Worm (Caenorhabditis elegans) whole organism, L4 larva: ENCODE measurements around the gene C08E8.5.

ENCODE experiments used
- F10B5.3 ChIP-seq: sonication (generic microtip); optimal IDR thresholded peaks from 2 replicates; lab custom pipeline; 2016; ENCODE audit warnings: mild to moderate bottlenecking, missing genetic modification characterization, missing compliant biosample characterization
- F49E8.2 ChIP-seq: sonication (generic microtip); optimal IDR thresholded peaks from 2 replicates; lab custom pipeline; 2016; ENCODE audit warnings: missing compliant biosample characterization, mild to moderate bottlenecking, missing genetic modification characterization, borderline replicate concordance
- R02D3.7 ChIP-seq: fragments of 150-350 bp; sonication (generic microtip); optimal IDR thresholded peaks from 3 replicates; lab custom pipeline; 2014; ENCODE audit warnings: missing biosample characterization, missing genetic modification characterization
- Y75B8A.6 ChIP-seq: fragments of 200-800 bp; sonication (Bioruptor generic); IDR thresholded peaks from 2 replicates; pipeline ENCODE4 v1.3.6; 2022; ENCODE audit warnings: missing genetic modification reagents, missing genetic modification characterization, missing compliant biosample characterization
- ZK546.5 ChIP-seq, 2 experiments: sonication (generic microtip); optimal IDR thresholded peaks; 2 replicates each; lab custom pipeline; 2017; ENCODE audit warnings: missing biosample characterization in 2 of 2, missing genetic modification characterization in 2 of 2
- aha-1 ChIP-seq: fragments of 150-350 bp; peaks from one replicate; lab custom pipeline; 2014; ENCODE audit warnings: missing biosample characterization, missing genetic modification characterization
- ceh-28 ChIP-seq: fragments of 150-350 bp; optimal IDR thresholded peaks from 2 replicates; lab custom pipeline; 2014; ENCODE audit warnings: missing biosample characterization, missing genetic modification reagents, missing genetic modification characterization
- ceh-32 ChIP-seq: sonication (generic microtip); optimal IDR thresholded peaks from 2 replicates; lab custom pipeline; 2016; ENCODE audit warnings: mild to moderate bottlenecking, missing genetic modification characterization, missing compliant biosample characterization; ENCODE audit not compliant: poor library complexity
- ceh-44 ChIP-seq: fragments of 200-800 bp; sonication (Bioruptor generic); IDR thresholded peaks from 2 replicates; pipeline ENCODE4 v1.3.6; 2022; ENCODE audit warnings: missing genetic modification reagents, missing genetic modification characterization, missing compliant biosample characterization
- daf-16 ChIP-seq, 3 experiments: sonication (generic microtip); optimal IDR thresholded peaks; 2 replicates each; lab custom pipeline; 2016 to 2017; ENCODE audit warnings: missing genetic modification characterization in 3 of 3, missing genetic modification reagents in 3 of 3, mild to moderate bottlenecking in 2 of 3, missing compliant biosample characterization in 2 of 3, missing biosample characterization in 1 of 3, moderate library complexity in 1 of 3
- dmd-6 ChIP-seq: fragments of 200-800 bp; sonication (Bioruptor generic); IDR thresholded peaks from 2 replicates; pipeline ENCODE4 v1.3.6; 2022; ENCODE audit warnings: missing genetic modification reagents, missing genetic modification characterization, missing compliant biosample characterization
- dmd-8 ChIP-seq: fragments of 200-800 bp; sonication (Bioruptor generic); IDR thresholded peaks from 2 replicates; pipeline ENCODE4 v1.3.6; 2022; ENCODE audit warnings: missing genetic modification characterization, missing compliant biosample characterization
- dpl-1 ChIP-seq: fragments of 150-350 bp; optimal IDR thresholded peaks from 2 replicates; lab custom pipeline; 2014; ENCODE audit warnings: missing biosample characterization, missing genetic modification reagents, missing genetic modification characterization
- duxl-1 ChIP-seq: sonication (generic microtip); optimal IDR thresholded peaks from 2 replicates; lab custom pipeline; 2016; ENCODE audit warnings: mild to moderate bottlenecking, missing genetic modification characterization, moderate library complexity, missing compliant biosample characterization; ENCODE audit not compliant: poor library complexity
- dve-1 ChIP-seq: sonication (generic microtip); optimal IDR thresholded peaks from 2 replicates; lab custom pipeline; 2017; ENCODE audit warnings: antibody characterized with exemption, mild to moderate bottlenecking, missing genetic modification characterization, missing compliant biosample characterization; ENCODE audit not compliant: insufficient read depth
- egl-27 ChIP-seq: sonication (generic microtip); optimal IDR thresholded peaks from 3 replicates; lab custom pipeline; 2017; ENCODE audit warnings: missing biosample characterization, missing genetic modification reagents, missing genetic modification characterization
- gei-8 ChIP-seq: fragments of 200-800 bp; sonication (Bioruptor generic); optimal IDR thresholded peaks from 2 replicates; lab custom pipeline; 2018; ENCODE audit warnings: mild to moderate bottlenecking, missing genetic modification characterization, missing compliant biosample characterization
- hlh-11 ChIP-seq: fragments of 200-800 bp; sonication (Bioruptor generic); optimal IDR thresholded peaks from 2 replicates; lab custom pipeline; 2018; ENCODE audit warnings: mild to moderate bottlenecking, missing genetic modification characterization, missing compliant biosample characterization
- hlh-30 ChIP-seq: sonication (generic microtip); optimal IDR thresholded peaks from 2 replicates; lab custom pipeline; 2017; ENCODE audit warnings: antibody characterized with exemption, mild to moderate bottlenecking, missing genetic modification characterization, missing compliant biosample characterization; ENCODE audit not compliant: insufficient read depth
- lim-7 ChIP-seq: fragments of 200-800 bp; sonication (Bioruptor generic); IDR thresholded peaks from 2 replicates; pipeline ENCODE4 v1.3.6; 2022; ENCODE audit warnings: missing genetic modification characterization, missing compliant biosample characterization
- lin-1 ChIP-seq: fragments of 200-800 bp; sonication (Bioruptor generic); IDR thresholded peaks from 2 replicates; pipeline ENCODE4 v1.3.6; 2022; ENCODE audit warnings: missing genetic modification reagents, missing genetic modification characterization, missing compliant biosample characterization
- lin-13 ChIP-seq: fragments of 150-350 bp; optimal IDR thresholded peaks from 2 replicates; lab custom pipeline; 2014; ENCODE audit warnings: missing biosample characterization, missing genetic modification reagents, missing genetic modification characterization
- lir-3 ChIP-seq: sonication (generic microtip); optimal IDR thresholded peaks from 2 replicates; lab custom pipeline; 2016; ENCODE audit warnings: mild to moderate bottlenecking, missing genetic modification characterization, missing compliant biosample characterization
- lsy-2 ChIP-seq, 2 experiments: fragments of 150-350 bp in 1 of 2; sonication (generic microtip) in 1 of 2; optimal IDR thresholded peaks; 2 replicates each; lab custom pipeline; 2014 to 2017; ENCODE audit warnings: missing biosample characterization in 2 of 2, missing genetic modification characterization in 2 of 2
- madf-9 ChIP-seq: fragments of 200-800 bp; sonication (Bioruptor generic); conservative IDR thresholded peaks from 2 replicates; pipeline ENCODE4 v1.3.6; 2022; ENCODE audit warnings: missing genetic modification reagents, missing genetic modification characterization, missing compliant biosample characterization
- mdt-29 ChIP-seq: fragments of 200-800 bp; sonication (Bioruptor generic); IDR thresholded peaks from 2 replicates; pipeline ENCODE4 v1.3.6; 2022; ENCODE audit warnings: missing genetic modification reagents, missing genetic modification characterization, missing compliant biosample characterization
- mep-1 ChIP-seq: fragments of 150-350 bp; sonication (generic microtip); optimal IDR thresholded peaks from 3 replicates; lab custom pipeline; 2014; ENCODE audit warnings: missing biosample characterization, missing genetic modification characterization
- mes-2 ChIP-seq: sonication (generic microtip); optimal IDR thresholded peaks from 2 replicates; lab custom pipeline; 2016; ENCODE audit warnings: missing genotype, mild to moderate bottlenecking, missing genetic modification characterization, missing compliant biosample characterization; ENCODE audit not compliant: poor library complexity, severe bottlenecking
- mxl-3 ChIP-seq: fragments of 200-800 bp; sonication (Bioruptor generic); optimal IDR thresholded peaks from 2 replicates; lab custom pipeline; 2018; ENCODE audit warnings: mild to moderate bottlenecking, missing genetic modification characterization, missing compliant biosample characterization
- nhr-102 ChIP-seq: sonication (generic microtip); optimal IDR thresholded peaks from 2 replicates; lab custom pipeline; 2016; ENCODE audit warnings: mild to moderate bottlenecking, missing genetic modification characterization, moderate library complexity, missing compliant biosample characterization
- nhr-111 ChIP-seq: fragments of 200-800 bp; sonication (Bioruptor generic); optimal IDR thresholded peaks from 2 replicates; lab custom pipeline; 2018; ENCODE audit warnings: mild to moderate bottlenecking, missing genetic modification characterization, missing compliant biosample characterization
- nhr-237 ChIP-seq: sonication (generic microtip); optimal IDR thresholded peaks from 2 replicates; lab custom pipeline; 2017; ENCODE audit warnings: missing biosample characterization, missing genetic modification characterization
- nhr-28 ChIP-seq: fragments of 150-350 bp; optimal IDR thresholded peaks from 2 replicates; lab custom pipeline; 2014; ENCODE audit warnings: missing biosample characterization, missing genetic modification characterization
- nhr-41 ChIP-seq: fragments of 200-800 bp; sonication (Bioruptor generic); IDR thresholded peaks from 2 replicates; pipeline ENCODE4 v1.3.6; 2022; ENCODE audit warnings: missing genetic modification reagents, missing genetic modification characterization, missing compliant biosample characterization
- nhr-48 ChIP-seq: sonication (generic microtip); optimal IDR thresholded peaks from 2 replicates; lab custom pipeline; 2016; ENCODE audit warnings: mild to moderate bottlenecking, missing genetic modification characterization, missing compliant biosample characterization
- nhr-76 ChIP-seq: fragments of 150-350 bp; optimal IDR thresholded peaks from 2 replicates; lab custom pipeline; 2014; ENCODE audit warnings: missing biosample characterization, missing genetic modification characterization
- nhr-77 ChIP-seq: fragments of 150-350 bp; optimal IDR thresholded peaks from 2 replicates; lab custom pipeline; 2014; ENCODE audit warnings: missing biosample characterization, missing genetic modification characterization
- pha-4 ChIP-seq, 2 experiments: fragments of 150-350 bp in 1 of 2; fragments of 200-800 bp in 1 of 2; sonication (Bioruptor generic) in 1 of 2; IDR thresholded peaks in 1 of 2; optimal IDR thresholded peaks in 1 of 2; 2 replicates each; pipeline versions ENCODE4 v1.3.6 to Lab custom; 2014 to 2022; ENCODE audit warnings: missing genetic modification characterization in 2 of 2, missing genetic modification reagents in 2 of 2, missing biosample characterization in 1 of 2, missing compliant biosample characterization in 1 of 2
- php-3 ChIP-seq: fragments of 200-800 bp; sonication (Bioruptor generic); IDR thresholded peaks from 2 replicates; pipeline ENCODE4 v1.3.6; 2022; ENCODE audit warnings: missing genetic modification reagents, missing genetic modification characterization, missing compliant biosample characterization
- pqm-1 ChIP-seq: sonication (generic microtip); optimal IDR thresholded peaks from 2 replicates; lab custom pipeline; 2017; ENCODE audit warnings: missing biosample characterization, missing genetic modification characterization
- sdz-12 ChIP-seq: fragments of 200-800 bp; sonication (Bioruptor generic); optimal IDR thresholded peaks from 2 replicates; lab custom pipeline; 2018; ENCODE audit warnings: mild to moderate bottlenecking, missing genetic modification characterization, missing compliant biosample characterization
- skn-1 ChIP-seq: fragments of 150-350 bp; optimal IDR thresholded peaks from 2 replicates; lab custom pipeline; 2014; ENCODE audit warnings: missing biosample characterization, missing genetic modification characterization
- snpc-4 ChIP-seq: fragments of 150-350 bp; optimal IDR thresholded peaks from 2 replicates; lab custom pipeline; 2014; ENCODE audit warnings: missing biosample characterization, missing genetic modification characterization
- unc-130 ChIP-seq: sonication (generic microtip); optimal IDR thresholded peaks from 2 replicates; lab custom pipeline; 2016; ENCODE audit warnings: missing genetic modification reagents, missing genetic modification characterization, missing compliant biosample characterization
- unc-62 ChIP-seq, 3 experiments: fragments of 150-350 bp in 1 of 3; sonication (generic microtip); optimal IDR thresholded peaks in 2 of 3; peaks in 1 of 3; 1 replicate in 1 of 3; 2 replicates in 2 of 3; lab custom pipeline; 2014 to 2017; ENCODE audit warnings: missing biosample characterization in 3 of 3, missing genetic modification characterization in 3 of 3, missing genetic modification reagents in 3 of 3, missing genotype in 1 of 3
- zag-1 ChIP-seq: fragments of 150-350 bp; optimal IDR thresholded peaks from 2 replicates; lab custom pipeline; 2014; ENCODE audit warnings: missing biosample characterization, missing genetic modification characterization
- ztf-7 ChIP-seq: fragments of 150-350 bp; optimal IDR thresholded peaks from 2 replicates; lab custom pipeline; 2014; ENCODE audit warnings: missing biosample characterization, missing genetic modification characterization

The C08E8.5 gene

ce11 chrV:18350046-18350445 lies 9.7 kb downstream of the C08E8.5 start, which contains the start of gene C08E8.3:
TSS of gene C08E8.3 (plus strand) at chrV:18350129.
- peak in 1 of 2 experiments; percentile 81 for TF ChIP-seq unc-62 (GFP tag; optimal IDR thresholded peaks at IDR 0.05 in 1 of 2; lab: Kevin White, UChicago)
- TF ChIP-seq unc-62 (tag; optimal IDR thresholded peaks at IDR 0.05; lab: Kevin White, UChicago) = no peak
- no peak for TF ChIP-seq dmd-8 (GFP tag; lab: Robert Waterston, UW)
- TF ChIP-seq nhr-76 (tag; lab: Kevin White, UChicago) = no peak
- no peak for TF ChIP-seq skn-1 (tag; lab: Kevin White, UChicago)

- TF ChIP-seq snpc-4 (tag; lab: Kevin White, UChicago) = no peak
- TF ChIP-seq aha-1 (tag; lab: Kevin White, UChicago) = peak; percentile 80
- TF ChIP-seq egl-27 = no peak
- TF ChIP-seq dmd-8 (GFP tag; lab: Robert Waterston, UW) = no peak
- no peak for TF ChIP-seq sdz-12 (GFP tag; lab: Kevin White, UChicago)
- peak; percentile 100 for TF ChIP-seq nhr-28 (tag; lab: Kevin White, UChicago)
- no peak for TF ChIP-seq zag-1 (tag; lab: Kevin White, UChicago)
- TF ChIP-seq madf-9 (GFP tag; lab: Robert Waterston, UW) = no peak
- TF ChIP-seq lin-1 = peak; percentile 96
- no peak for TF ChIP-seq Y75B8A.6 (GFP tag; lab: Robert Waterston, UW)
- TF ChIP-seq unc-130 (GFP tag; lab: Kevin White, UChicago) = no peak
- peak; percentile 36; the same call in 1 of the 2 replicates for TF ChIP-seq nhr-41 (GFP tag; lab: Robert Waterston, UW)
- TF ChIP-seq lir-3 (tag; lab: Kevin White, UChicago) = no peak
- peak; percentile 77 for TF ChIP-seq lin-13 (GFP tag; lab: Kevin White, UChicago)
- peak; percentile 57; the same call in 1 of the 2 replicates for TF ChIP-seq pha-4 (GFP tag; IDR thresholded peaks at IDR 0.05; lab: Robert Waterston, UW)
- TF ChIP-seq pha-4 (tag; optimal IDR thresholded peaks at IDR 0.05; lab: Kevin White, UChicago) = no peak
- peak in 1 of 2 experiments; percentile 72 for TF ChIP-seq daf-16 (GFP tag; optimal IDR thresholded peaks at IDR 0.05; lab: Kevin White, UChicago)
- peak; percentile 99 for TF ChIP-seq daf-16 (tag; optimal IDR thresholded peaks at IDR 0.05; lab: Kevin White, UChicago)
- peak; percentile 97 for TF ChIP-seq hlh-11 (tag; lab: Kevin White, UChicago)
- no peak for TF ChIP-seq ceh-44 (GFP tag; lab: Robert Waterston, UW)
- TF ChIP-seq nhr-76 (tag; lab: Kevin White, UChicago) = peak; percentile 13
- TF ChIP-seq dve-1 (tag; lab: Kevin White, UChicago) = peak; percentile 99
- peak; percentile 100 for TF ChIP-seq dmd-6
- peak; percentile 12 for TF ChIP-seq dpl-1
- peak in 1 of 2 experiments; percentile 81 for TF ChIP-seq lsy-2 (tag; optimal IDR thresholded peaks at IDR 0.05; lab: Kevin White, UChicago)
- TF ChIP-seq nhr-102 (tag; lab: Kevin White, UChicago) = peak; percentile 94
- no peak for TF ChIP-seq ceh-32 (tag; lab: Kevin White, UChicago)
- no peak for TF ChIP-seq R02D3.7 (tag; lab: Kevin White, UChicago)
- no peak for TF ChIP-seq F49E8.2 (tag; lab: Kevin White, UChicago)
- peak; percentile 87 for TF ChIP-seq nhr-48 (tag; lab: Kevin White, UChicago)
- TF ChIP-seq mep-1 (tag; lab: Kevin White, UChicago) = peak; percentile 80
- peak; percentile 56; the same call in 1 of the 2 replicates for TF ChIP-seq mdt-29 (GFP tag; lab: Robert Waterston, UW)
- TF ChIP-seq gei-8 (GFP tag; lab: Kevin White, UChicago) = peak; percentile 39
- TF ChIP-seq ztf-7 (tag; lab: Kevin White, UChicago) = peak; percentile 34
- TF ChIP-seq ZK546.5 (tag; optimal IDR thresholded peaks at IDR 0.05; lab: Kevin White, UChicago) = no peak
- TF ChIP-seq hlh-30 (tag; lab: Kevin White, UChicago) = peak; percentile 87
- TF ChIP-seq duxl-1 (tag; lab: Kevin White, UChicago) = peak; percentile 73
- TF ChIP-seq F10B5.3 = no peak
- no peak for TF ChIP-seq nhr-111 (GFP tag; lab: Kevin White, UChicago)
- TF ChIP-seq lim-7 (GFP tag; lab: Robert Waterston, UW) = no peak
- TF ChIP-seq php-3 = peak; percentile 98
- no peak for TF ChIP-seq mes-2
- TF ChIP-seq ceh-28 (tag; lab: Kevin White, UChicago) = no peak
- peak; percentile 91 for TF ChIP-seq mxl-3 (GFP tag; lab: Kevin White, UChicago)
- peak; percentile 100 for TF ChIP-seq pqm-1
- no peak for TF ChIP-seq nhr-237 (tag; lab: Kevin White, UChicago)
- peak; percentile 98 for TF ChIP-seq nhr-77
These were observed 13.7 kb downstream of the C08E8.5 start for ce11 chrV:18346080-18346479.
